Comparison of ENCODE assay signal across 3 fruit fly cellular contexts in the genomic region with DNA sequence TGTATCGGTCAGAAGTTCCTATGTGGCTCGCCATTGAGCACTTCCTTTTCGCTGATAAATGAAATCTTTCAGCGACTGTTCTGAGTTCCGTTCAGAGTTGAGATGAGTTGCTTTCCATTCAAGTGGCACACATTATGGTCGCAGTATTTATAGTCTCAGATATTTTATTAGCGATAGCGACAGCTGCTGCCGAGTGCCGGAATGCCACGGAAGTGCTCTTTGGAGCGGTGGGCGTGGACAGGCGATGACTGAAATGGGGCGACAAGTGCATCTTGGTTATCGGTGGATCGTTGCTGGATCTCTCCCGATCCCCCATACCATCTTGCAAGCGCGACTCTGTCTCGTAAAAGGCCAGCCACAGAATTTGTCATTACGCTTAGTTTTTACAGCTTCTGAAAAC.
A peak's percentile ranks its signal among the peaks of the same experiment; 100 is the strongest.
TF ChIP-seq lines count a peak whose summit lies in the region.

No protein-coding gene starts in this region.

- TF ChIP-seq CTCF in whole organism, embryonic (GFP tag; optimal IDR thresholded peaks at IDR 0.05; lab: Kevin White, UChicago) = no peak

TF ChIP-seq in whole organism, embryonic, 481 proteins besides CTCF, POLR2A, EP300 and RAD21:
- no peak for TF ChIP-seq CG33557 (GFP tag; optimal IDR thresholded peaks at IDR 0.05; lab: Kevin White, UChicago)
- no peak for TF ChIP-seq NK7.1 (GFP tag; optimal IDR thresholded peaks at IDR 0.05; lab: Kevin White, UChicago)
- TF ChIP-seq CG1233 (GFP tag; optimal IDR thresholded peaks at IDR 0.05; lab: Kevin White, UChicago) = no peak
- TF ChIP-seq sd (tag; optimal IDR thresholded peaks at IDR 0.05; lab: Kevin White, UChicago) = peak; percentile 28
- no peak for TF ChIP-seq Tbp (GFP tag; optimal IDR thresholded peaks at IDR 0.05; lab: Kevin White, UChicago)
- peak; percentile 27 for TF ChIP-seq nau (GFP tag; optimal IDR thresholded peaks at IDR 0.05; lab: Kevin White, UChicago)
- 0 out of 3 replicates have a peak, but pooled peaks have one; percentile 5 for TF ChIP-seq sr (GFP tag; IDR thresholded peaks at IDR 0.05; lab: Robert Waterston, UW)
- peak; percentile 67 for TF ChIP-seq nom (GFP tag; optimal IDR thresholded peaks at IDR 0.05; lab: Kevin White, UChicago)
- TF ChIP-seq Nf-YA (GFP tag; IDR thresholded peaks at IDR 0.05; lab: Robert Waterston, UW) = no peak
- peak; percentile 13; the same call in 1 of the 2 replicates for TF ChIP-seq Drgx (GFP tag; IDR thresholded peaks at IDR 0.05; lab: Robert Waterston, UW)
- TF ChIP-seq CG6765 (GFP tag; optimal IDR thresholded peaks at IDR 0.05; lab: Kevin White, UChicago) = no peak
- 0 out of 3 replicates have a peak, but pooled peaks have one; percentile 32 for TF ChIP-seq gce (GFP tag; IDR thresholded peaks at IDR 0.05; lab: Robert Waterston, UW)
- peak; percentile 7 for TF ChIP-seq Kr (GFP tag; optimal IDR thresholded peaks at IDR 0.05; lab: Kevin White, UChicago)
TF ChIP-seq in whole organism, embryonic: peak in this region for 7.

TF ChIP-seq in whole organism, prepupa, 60 proteins besides CTCF, POLR2A, EP300 and RAD21:
- TF ChIP-seq CG10669 (GFP tag; optimal IDR thresholded peaks at IDR 0.05; lab: Kevin White, UChicago) (peak; percentile 77), Ets96B (tag; optimal IDR thresholded peaks at IDR 0.05; lab: Kevin White, UChicago) (no peak), Lpt (GFP tag; optimal IDR thresholded peaks at IDR 0.05; lab: Kevin White, UChicago) (no peak), Gug (GFP tag; IDR thresholded peaks at IDR 0.05; lab: Robert Waterston, UW) (no peak), eg (GFP tag; IDR thresholded peaks at IDR 0.05; lab: Robert Waterston, UW) (0 out of 3 replicates have a peak, but pooled peaks have one; percentile 8), CG9139 (GFP tag; optimal IDR thresholded peaks at IDR 0.05; lab: Kevin White, UChicago) (peak; percentile 33), dac (GFP tag; optimal IDR thresholded peaks at IDR 0.05; lab: Kevin White, UChicago) (no peak), spab (GFP tag; optimal IDR thresholded peaks at IDR 0.05; lab: Kevin White, UChicago) (peak; percentile 34), CG8632 (GFP tag; optimal IDR thresholded peaks at IDR 0.05; lab: Kevin White, UChicago) (no peak), ss (GFP tag; optimal IDR thresholded peaks at IDR 0.05; lab: Kevin White, UChicago) (peak; percentile 25 to 67), CG11762 (GFP tag; optimal IDR thresholded peaks at IDR 0.05; lab: Kevin White, UChicago; ENCODE audit: insufficient read depth) (no peak), net (GFP tag; optimal IDR thresholded peaks at IDR 0.05; lab: Kevin White, UChicago) (peak; percentile 34), svp (GFP tag; lab: Kevin White, UChicago) (peak; percentile 91), CG11294 (GFP tag; IDR thresholded peaks at IDR 0.05; lab: Robert Waterston, UW) (no peak), CG6854 (GFP tag; optimal IDR thresholded peaks at IDR 0.05; lab: Kevin White, UChicago) (no peak), fd59A (GFP tag; optimal IDR thresholded peaks at IDR 0.05; lab: Kevin White, UChicago) (no peak), CG1621 (tag; optimal IDR thresholded peaks at IDR 0.05; lab: Kevin White, UChicago) (no peak), achi (GFP tag; optimal IDR thresholded peaks at IDR 0.05; lab: Kevin White, UChicago) (no peak), Sox15 (GFP tag; optimal IDR thresholded peaks at IDR 0.05; lab: Kevin White, UChicago) (no peak), CG31627 (GFP tag; optimal IDR thresholded peaks at IDR 0.05; lab: Kevin White, UChicago) (no peak), Hr38 (GFP tag; optimal IDR thresholded peaks at IDR 0.05; lab: Kevin White, UChicago) (no peak), acj6 (GFP tag; optimal IDR thresholded peaks at IDR 0.05; lab: Kevin White, UChicago) (no peak), Ets21C (GFP tag; optimal IDR thresholded peaks at IDR 0.05; lab: Kevin White, UChicago) (no peak), Eip75B (GFP tag; optimal IDR thresholded peaks at IDR 0.05; lab: Kevin White, UChicago) (no peak), CG6792 (GFP tag; optimal IDR thresholded peaks at IDR 0.05; lab: Kevin White, UChicago) (no peak), CG6163 (GFP tag; IDR thresholded peaks at IDR 0.05; lab: Robert Waterston, UW) (0 out of 3 replicates have a peak, but pooled peaks have one; percentile 22), pdm3 (GFP tag; optimal IDR thresholded peaks at IDR 0.05; lab: Kevin White, UChicago) (no peak), CG16779 (tag; optimal IDR thresholded peaks at IDR 0.05; lab: Kevin White, UChicago) (no peak), CG15336 (GFP tag; IDR thresholded peaks at IDR 0.05; lab: Robert Waterston, UW) (0 out of 2 replicates have a peak, but pooled peaks have one; percentile 20), CG6808 (GFP tag; optimal IDR thresholded peaks at IDR 0.05; lab: Kevin White, UChicago) (peak; percentile 36), topi (GFP tag; optimal IDR thresholded peaks at IDR 0.05; lab: Kevin White, UChicago) (no peak), dsx (GFP tag; optimal IDR thresholded peaks at IDR 0.05; lab: Kevin White, UChicago; ENCODE audit: poor library complexity, severe bottlenecking) (no peak), CG32006 (GFP tag; optimal IDR thresholded peaks at IDR 0.05; lab: Kevin White, UChicago) (no peak), CG6276 (GFP tag; optimal IDR thresholded peaks at IDR 0.05; lab: Kevin White, UChicago) (peak; percentile 27), CG7368 (GFP tag; optimal IDR thresholded peaks at IDR 0.05; lab: Kevin White, UChicago) (no peak)

TF ChIP-seq in whole organism, pupa, 21 proteins besides CTCF, POLR2A, EP300 and RAD21:
- TF ChIP-seq Pif1B (GFP tag; optimal IDR thresholded peaks at IDR 0.05; lab: Kevin White, UChicago) (no peak), CG17806 (tag; optimal IDR thresholded peaks at IDR 0.05; lab: Kevin White, UChicago) (peak; percentile 2), D1 (tag; optimal IDR thresholded peaks at IDR 0.05; lab: Kevin White, UChicago) (no peak), CG34367 (tag; optimal IDR thresholded peaks at IDR 0.05; lab: Kevin White, UChicago) (peak; percentile 23), CG9948 (tag; optimal IDR thresholded peaks at IDR 0.05; lab: Kevin White, UChicago) (no peak), CG10348 (GFP tag; IDR thresholded peaks at IDR 0.05; lab: Robert Waterston, UW) (no peak), CG32121 (GFP tag; IDR thresholded peaks at IDR 0.05; lab: Robert Waterston, UW) (no peak), fd96Ca (GFP tag; IDR thresholded peaks at IDR 0.05; lab: Robert Waterston, UW) (peak; percentile 31; the same call in 1 of the 3 replicates), Snoo (tag; optimal IDR thresholded peaks at IDR 0.05; lab: Kevin White, UChicago) (no peak), CG14655 (GFP tag; optimal IDR thresholded peaks at IDR 0.05; lab: Kevin White, UChicago) (peak; percentile 31), Pif1A (GFP tag; optimal IDR thresholded peaks at IDR 0.05; lab: Kevin White, UChicago) (no peak), CG8301 (tag; optimal IDR thresholded peaks at IDR 0.05; lab: Kevin White, UChicago) (no peak), CG13204 (GFP tag; optimal IDR thresholded peaks at IDR 0.05; lab: Kevin White, UChicago) (peak; percentile 37), gl (tag; optimal IDR thresholded peaks at IDR 0.05; lab: Kevin White, UChicago) (peak; percentile 16), CG8159 (tag; optimal IDR thresholded peaks at IDR 0.05; lab: Kevin White, UChicago) (peak; percentile 15), rn (GFP tag; IDR thresholded peaks at IDR 0.05; lab: Robert Waterston, UW) (no peak), CG15710 (tag; optimal IDR thresholded peaks at IDR 0.05; lab: Kevin White, UChicago) (peak; percentile 14), CG12605 (GFP tag; IDR thresholded peaks at IDR 0.05; lab: Robert Waterston, UW) (no peak), Ets98B (GFP tag; IDR thresholded peaks at IDR 0.05; lab: Robert Waterston, UW) (peak; percentile 30; the same call in 1 of the 2 replicates), EcR (GFP tag; optimal IDR thresholded peaks at IDR 0.05; lab: Kevin White, UChicago) (peak; percentile 4), CG4496 (GFP tag; IDR thresholded peaks at IDR 0.05; lab: Robert Waterston, UW) (no peak)
